Fruit fly (Drosophila melanogaster) whole organism, wandering third instar larva: ENCODE data around the gene Galphaf.

ENCODE experiments used
- h ChIP-seq: fragments of 200-800 bp; sonication (Bioruptor generic); optimal IDR thresholded peaks from 3 replicates; lab custom pipeline; 2016; ENCODE audit warnings: missing biosample characterization, mild to moderate bottlenecking, missing genetic modification characterization
- usp ChIP-seq: fragments of >200 bp; optimal IDR thresholded peaks from 2 replicates; lab custom pipeline; 2017; ENCODE audit warnings: missing biosample characterization, missing genetic modification characterization

dm6 chr3L:16642088-16642507, 25.6 kb downstream of the Galphaf start:
- TF ChIP-seq usp (GFP tag; lab: Kevin White, UChicago) (no peak), h (GFP tag; lab: Kevin White, UChicago) (peak; percentile 27)
